Fruit fly (Drosophila melanogaster) whole organism, adult: ENCODE results near the gene Ccdc114.

ENCODE experiments used
- CG33017 ChIP-seq: fragments of 200-800 bp; sonication (Bioruptor generic); optimal IDR thresholded peaks from 2 replicates; lab custom pipeline; 2018; ENCODE audit warnings: missing biosample characterization, mild to moderate bottlenecking, missing genetic modification characterization, moderate library complexity
- Mnt ChIP-seq: fragments of 200-800 bp; sonication (Bioruptor generic); optimal IDR thresholded peaks from 2 replicates; lab custom pipeline; 2016; ENCODE audit warnings: missing biosample characterization, mild to moderate bottlenecking, missing genetic modification characterization
- cnc ChIP-seq, 2 experiments: fragments of >200 bp; optimal IDR thresholded peaks; 2 replicates each; lab custom pipeline; 2017
- kay ChIP-seq: fragments of 200-800 bp; sonication (Bioruptor generic); peaks from one replicate; lab custom pipeline; 2016; ENCODE audit warnings: missing biosample characterization, missing genetic modification characterization, borderline replicate concordance
- ovo ChIP-seq: fragments of 200-800 bp; sonication (Bioruptor generic); optimal IDR thresholded peaks from 2 replicates; lab custom pipeline; 2016; ENCODE audit warnings: missing biosample characterization, missing genetic modification characterization
- tj ChIP-seq: fragments of 200-800 bp; sonication (Bioruptor generic); optimal IDR thresholded peaks from 3 replicates; lab custom pipeline; 2017; ENCODE audit warnings: missing biosample characterization, mild to moderate bottlenecking, missing genetic modification characterization, moderate library complexity

dm6 chr3R:16583605-16584004 lies 40.9 kb downstream of the Ccdc114 start, which contains the start of gene Scp2:
- TF ChIP-seq CG33017 (tag; lab: Kevin White, UChicago) (no peak), ovo (GFP tag; lab: Kevin White, UChicago) (no peak), cnc (optimal IDR thresholded peaks at IDR 0.05; lab: Kevin White, UChicago) (no peak), kay (GFP tag; lab: Kevin White, UChicago) (no peak), Mnt (no peak), tj (no peak)
